Worm (Caenorhabditis elegans) whole organism, L2 larva: ENCODE measurements around the gene atgl-1.

ENCODE experiments used
- elt-3 ChIP-seq: sonication (generic microtip); optimal IDR thresholded peaks from 2 replicates; lab custom pipeline; 2017; ENCODE audit warnings: missing biosample characterization, missing genetic modification characterization
- lin-13 ChIP-seq: fragments of 150-350 bp; optimal IDR thresholded peaks from 2 replicates; lab custom pipeline; 2014; ENCODE audit warnings: missing biosample characterization, missing genetic modification reagents, missing genetic modification characterization
- nhr-11 ChIP-seq: fragments of 150-350 bp; optimal IDR thresholded peaks from 2 replicates; lab custom pipeline; 2014; ENCODE audit warnings: missing biosample characterization, missing genetic modification characterization

DNA sequence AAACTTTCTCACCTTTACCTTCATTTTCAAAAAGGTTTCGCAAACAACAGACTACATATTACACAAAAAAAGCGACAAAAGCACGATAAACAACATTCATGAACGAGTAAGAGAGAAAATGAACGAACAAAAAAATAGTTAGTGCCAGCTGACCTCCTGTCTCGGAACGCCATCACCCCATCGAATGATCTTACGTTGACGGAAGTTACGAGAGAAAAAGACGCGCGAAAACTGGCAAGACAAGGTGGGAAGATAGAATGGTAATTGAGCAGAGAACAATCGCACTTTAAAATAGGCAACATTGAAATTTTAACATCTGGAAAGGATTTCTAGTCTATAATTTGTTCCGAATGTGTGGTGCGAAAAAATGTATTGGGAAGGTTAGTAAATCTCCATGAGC lies 942 bp upstream of the atgl-1 start:
- TF ChIP-seq lin-13 (GFP tag; lab: Kevin White, UChicago) (no peak), elt-3 (no peak), nhr-11 (tag; lab: Kevin White, UChicago) (no peak)
